Worm (Caenorhabditis elegans) whole organism, L4/young adult: ENCODE results near the gene sox-3.

Experiments used
- W03F9.2 ChIP-seq: fragments of 150-350 bp; optimal IDR thresholded peaks from 2 replicates; lab custom pipeline; 2014; ENCODE audit warnings: missing biosample characterization, missing genetic modification characterization
- dao-5 ChIP-seq: sonication (generic microtip); optimal IDR thresholded peaks from 2 replicates; lab custom pipeline; 2016; ENCODE audit warnings: missing genotype, missing genetic modification characterization, moderate library complexity, missing compliant biosample characterization
- him-1 ChIP-seq: sonication (generic microtip); optimal IDR thresholded peaks from 2 replicates; lab custom pipeline; 2016; ENCODE audit warnings: missing genotype, missing genetic modification reagents, missing genetic modification characterization, missing compliant biosample characterization

sox-3 gene

DNA sequence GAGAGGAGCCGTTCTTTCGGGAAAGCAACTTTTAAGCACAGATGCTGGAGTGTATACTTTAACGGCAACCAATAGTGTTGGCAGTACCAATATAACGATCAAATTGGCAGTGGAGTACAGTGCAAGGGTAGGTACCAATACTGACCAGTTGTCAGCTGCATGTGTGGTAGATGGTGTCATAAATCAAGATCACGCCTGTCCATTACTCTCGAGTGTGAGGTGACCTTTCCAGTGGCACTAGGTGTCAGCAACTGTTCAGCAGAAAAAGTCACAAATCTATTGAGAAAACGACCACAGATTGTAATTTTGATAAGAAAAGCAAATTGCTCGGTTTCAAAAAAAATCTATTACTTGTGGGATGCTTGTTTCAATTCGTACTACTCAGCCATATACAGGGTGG is 33.4 kb downstream of the sox-3 start:
- TF ChIP-seq him-1 (no peak), W03F9.2 (no peak), dao-5 (tag; lab: Kevin White, UChicago) (no peak)

DNA sequence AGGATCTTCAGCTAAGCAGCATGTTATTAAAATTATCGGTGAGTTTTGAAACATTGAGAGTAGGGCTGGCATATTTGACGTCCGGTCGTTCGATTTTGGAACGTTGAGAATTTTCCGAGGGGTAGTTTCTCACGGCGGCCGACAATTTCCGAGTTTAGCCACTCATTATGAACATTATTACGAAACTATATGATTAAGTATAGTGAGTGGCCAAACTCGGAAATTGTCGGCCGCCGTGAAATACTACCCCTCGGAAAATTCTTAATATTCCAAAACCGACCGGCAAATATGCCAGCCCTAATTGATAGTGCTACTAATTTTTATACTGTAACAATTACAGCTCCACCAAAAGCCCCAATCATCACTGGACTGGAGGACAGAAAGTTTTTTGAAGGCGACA is 35.4 kb downstream of the sox-3 start:
- TF ChIP-seq dao-5 (tag; lab: Kevin White, UChicago) = no peak
- no peak for TF ChIP-seq W03F9.2
- TF ChIP-seq him-1 = no peak

ce11 chrX:14654668-14655067 is 38.1 kb downstream of the sox-3 start, which contains the start of gene syg-2:
syg-2 (plus strand) TSS chrX:14654968.
- TF ChIP-seq him-1 (no peak), dao-5 (tag; lab: Kevin White, UChicago) (no peak), W03F9.2 (no peak)

DNA sequence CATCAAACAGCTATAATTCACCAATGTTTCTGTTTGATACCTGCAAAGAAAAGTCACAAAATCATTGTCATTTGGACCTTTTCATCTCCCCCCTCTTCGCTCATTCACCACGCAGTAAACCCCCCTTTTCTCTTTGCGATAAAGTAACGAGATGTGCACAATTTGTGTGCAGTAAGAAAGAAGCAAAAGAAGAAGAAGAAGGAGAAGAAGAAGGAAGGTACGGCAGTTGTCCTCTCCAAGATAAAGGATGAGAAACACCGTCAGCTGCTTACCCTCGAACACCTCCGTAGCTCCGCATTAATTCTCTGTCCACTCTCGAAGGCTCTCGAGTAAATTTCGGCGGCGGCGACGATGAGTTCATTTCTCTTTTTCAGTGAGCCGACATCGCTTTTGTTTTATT is 39.3 kb downstream of the sox-3 start:
- no peak for TF ChIP-seq dao-5 (tag; lab: Kevin White, UChicago)
- TF ChIP-seq him-1 = no peak
- no peak for TF ChIP-seq W03F9.2

DNA sequence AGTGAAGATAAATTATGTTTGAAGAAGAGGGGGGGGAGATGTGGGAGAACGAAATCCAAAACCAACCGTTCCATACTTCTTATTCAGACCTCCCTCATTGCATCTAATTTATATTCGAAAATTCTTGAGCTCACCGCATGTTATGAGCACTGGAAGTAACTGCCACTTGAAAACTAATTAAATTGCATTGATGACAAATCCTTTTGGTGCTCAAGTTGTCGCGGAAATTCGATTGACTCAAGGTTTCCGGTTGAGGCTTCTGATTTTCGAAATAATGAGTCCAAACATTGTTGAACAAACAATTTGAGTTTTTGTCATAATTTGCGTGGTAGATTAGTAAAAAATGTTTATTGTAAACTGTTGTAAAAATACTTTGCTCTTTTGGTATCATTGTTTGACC is 40.7 kb downstream of the sox-3 start:
- TF ChIP-seq W03F9.2 = no peak

- TF ChIP-seq him-1 = no peak
- no peak for TF ChIP-seq W03F9.2
- TF ChIP-seq dao-5 (tag; lab: Kevin White, UChicago) = no peak
Observed at ce11 chrX:14649224-14649623, 43.6 kb downstream of the sox-3 start.

DNA sequence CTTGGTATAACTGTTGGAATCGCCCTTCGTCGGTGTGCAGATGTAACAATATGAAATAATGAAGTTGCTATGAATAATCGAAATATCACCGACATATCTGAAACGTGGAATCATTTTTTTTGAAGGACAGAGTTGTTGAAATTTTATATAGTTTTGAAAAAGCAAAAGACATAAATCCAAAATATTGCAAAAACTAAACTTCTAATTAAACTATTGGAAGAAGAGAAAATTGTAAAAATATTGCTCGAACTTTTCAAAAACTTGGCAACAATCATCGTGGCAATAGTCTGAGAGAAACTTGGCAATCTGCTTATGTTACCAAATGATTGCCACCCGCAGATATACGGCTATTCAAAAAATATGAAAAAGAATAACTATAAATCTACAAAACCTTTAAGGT is 47.4 kb downstream of the sox-3 start, which contains the start of gene F54E4.4:
F54E4.4 (minus strand) TSS at position 101 of the 400 bp plus-strand sequence.
- no peak for TF ChIP-seq W03F9.2
